Fruit fly (Drosophila melanogaster) whole organism, embryonic: ENCODE data around the gene Tim17a1.

Experiments
- ATbp ChIP-seq: fragments of 200-800 bp; sonication (Bioruptor generic); optimal IDR thresholded peaks from 2 replicates; lab custom pipeline; 2017; ENCODE audit warnings: missing biosample characterization, mild to moderate bottlenecking, missing genetic modification characterization, missing genetic modification reagents
- Asciz ChIP-seq: fragments of 200-800 bp; sonication (Bioruptor generic); optimal IDR thresholded peaks from 2 replicates; lab custom pipeline; 2017; ENCODE audit warnings: missing biosample characterization, mild to moderate bottlenecking, missing genetic modification characterization, missing genetic modification reagents
- B-H1 ChIP-seq: fragments of 200-800 bp; sonication (Bioruptor generic); IDR thresholded peaks from 3 replicates; pipeline ENCODE4 v1.3.6; 2022; ENCODE audit warnings: missing biosample characterization, missing genetic modification characterization
- CG10147 ChIP-seq: fragments of 200-800 bp; sonication (Bioruptor generic); optimal IDR thresholded peaks from 2 replicates; lab custom pipeline; 2019; ENCODE audit warnings: missing biosample characterization, mild to moderate bottlenecking, missing genetic modification characterization, moderate library complexity
- CG10267 ChIP-seq: fragments of 200-800 bp; sonication (Bioruptor generic); optimal IDR thresholded peaks from 2 replicates; lab custom pipeline; 2018; ENCODE audit warnings: missing biosample characterization, mild to moderate bottlenecking, missing genetic modification characterization, moderate library complexity
- CG10959 ChIP-seq: fragments of 200-800 bp; sonication (Bioruptor generic); IDR thresholded peaks from 2 replicates; pipeline ENCODE4 v1.3.6; 2022; ENCODE audit warnings: missing biosample characterization, missing genetic modification characterization
- CG11696 ChIP-seq: fragments of 200-800 bp; sonication (Bioruptor generic); IDR thresholded peaks from 2 replicates; pipeline ENCODE4 v1.3.6; 2022; ENCODE audit warnings: missing biosample characterization, missing genetic modification characterization
- CG11723 ChIP-seq: fragments of 200-800 bp; sonication (Bioruptor generic); optimal IDR thresholded peaks from 2 replicates; lab custom pipeline; 2017; ENCODE audit warnings: missing biosample characterization, mild to moderate bottlenecking, missing genetic modification characterization
- CG12391 ChIP-seq: fragments of 200-800 bp; sonication (Bioruptor generic); optimal IDR thresholded peaks from 3 replicates; lab custom pipeline; 2018; ENCODE audit warnings: missing biosample characterization, mild to moderate bottlenecking, missing genetic modification characterization, moderate library complexity
- CG14014 ChIP-seq: fragments of 200-800 bp; sonication (Bioruptor generic); IDR thresholded peaks from 2 replicates; pipeline ENCODE4 v1.3.6; 2022; ENCODE audit warnings: missing biosample characterization, missing genetic modification characterization
- CG14441 ChIP-seq: fragments of 200-800 bp; sonication (Bioruptor generic); IDR thresholded peaks from 2 replicates; pipeline ENCODE4 v1.3.6; 2022; ENCODE audit warnings: missing biosample characterization, missing genetic modification characterization
- CG15479 ChIP-seq: fragments of 200-800 bp; sonication (Bioruptor generic); optimal IDR thresholded peaks from 3 replicates; lab custom pipeline; 2019; ENCODE audit warnings: missing biosample characterization, mild to moderate bottlenecking, missing genetic modification characterization, moderate library complexity
- CG16813 ChIP-seq: fragments of 200-800 bp; sonication (Bioruptor generic); IDR thresholded peaks from 3 replicates; pipeline ENCODE4 v1.3.6; 2022; ENCODE audit warnings: missing biosample characterization, missing genetic modification characterization; ENCODE audit not compliant: partially characterized antibody
- CG18764 ChIP-seq: fragments of 200-800 bp; sonication (Bioruptor generic); optimal IDR thresholded peaks from 3 replicates; lab custom pipeline; 2016; ENCODE audit warnings: missing biosample characterization, missing genetic modification characterization
- CG2199 ChIP-seq: fragments of 200-800 bp; sonication (Bioruptor generic); IDR thresholded peaks from 3 replicates; pipeline ENCODE4 v1.3.6; 2022; ENCODE audit warnings: missing biosample characterization, missing genetic modification characterization
- CG8290 ChIP-seq, 3 experiments: fragments of 200-800 bp; sonication (Bioruptor generic); optimal IDR thresholded peaks; 2 replicates each; lab custom pipeline; 2016 to 2019; ENCODE audit warnings: missing biosample characterization in 3 of 3, missing genetic modification characterization in 3 of 3, mild to moderate bottlenecking in 2 of 3, moderate library complexity in 1 of 3
- CG9727 ChIP-seq: fragments of 200-800 bp; sonication (Bioruptor generic); optimal IDR thresholded peaks from 3 replicates; lab custom pipeline; 2017; ENCODE audit warnings: missing biosample characterization, mild to moderate bottlenecking, missing genetic modification characterization
- CkIIα-i1 ChIP-seq: fragments of 200-800 bp; sonication (Bioruptor generic); IDR thresholded peaks from 2 replicates; pipeline ENCODE4 v1.3.6; 2022; ENCODE audit warnings: missing biosample characterization, missing genetic modification characterization
- Dad ChIP-seq: fragments of 200-800 bp; sonication (Bioruptor generic); optimal IDR thresholded peaks from 3 replicates; lab custom pipeline; 2016; ENCODE audit warnings: missing biosample characterization, missing genetic modification characterization
- Dfd ChIP-seq, 2 experiments: fragments of >200 bp; optimal IDR thresholded peaks; 2 replicates each; lab custom pipeline; 2017; ENCODE audit warnings: missing biosample characterization in 2 of 2, missing genetic modification characterization in 2 of 2
- Dip3 ChIP-seq: fragments of 200-800 bp; sonication (Bioruptor generic); optimal IDR thresholded peaks from 3 replicates; lab custom pipeline; 2016; ENCODE audit warnings: missing biosample characterization, missing genetic modification characterization
- Fer2 ChIP-seq: fragments of 200-800 bp; sonication (Bioruptor generic); optimal IDR thresholded peaks from 2 replicates; lab custom pipeline; 2018; ENCODE audit warnings: missing biosample characterization, mild to moderate bottlenecking, missing genetic modification characterization, moderate library complexity
- H2.0 ChIP-seq: fragments of 200-800 bp; sonication (Bioruptor generic); IDR thresholded peaks from 2 replicates; pipeline ENCODE4 v1.3.6; 2022; ENCODE audit warnings: missing biosample characterization, missing genetic modification characterization
- HLHmδ ChIP-seq: fragments of 200-800 bp; sonication (Bioruptor generic); optimal IDR thresholded peaks from 2 replicates; lab custom pipeline; 2018; ENCODE audit warnings: missing biosample characterization, mild to moderate bottlenecking, missing genetic modification characterization, moderate library complexity
- Hsf ChIP-seq: fragments of 200-800 bp; sonication (Bioruptor generic); optimal IDR thresholded peaks from 3 replicates; lab custom pipeline; 2016; ENCODE audit warnings: missing biosample characterization, missing genetic modification characterization
- Meics ChIP-seq: fragments of 200-800 bp; sonication (Bioruptor generic); optimal IDR thresholded peaks from 2 replicates; lab custom pipeline; 2017; ENCODE audit warnings: missing biosample characterization, mild to moderate bottlenecking, missing genetic modification characterization
- Mes4 ChIP-seq: fragments of 200-800 bp; sonication (Bioruptor generic); optimal IDR thresholded peaks from 2 replicates; lab custom pipeline; 2016; ENCODE audit warnings: missing biosample characterization, missing genetic modification characterization
- Oli ChIP-seq: fragments of 200-800 bp; sonication (Bioruptor generic); optimal IDR thresholded peaks from 2 replicates; lab custom pipeline; 2018; ENCODE audit warnings: missing biosample characterization, mild to moderate bottlenecking, missing genetic modification characterization, moderate library complexity
- Rx ChIP-seq: fragments of 200-800 bp; sonication (Bioruptor generic); IDR thresholded peaks from 2 replicates; pipeline ENCODE4 v1.3.6; 2022; ENCODE audit warnings: missing biosample characterization, missing genetic modification characterization
- Six4 ChIP-seq: fragments of 200-800 bp; sonication (Bioruptor generic); optimal IDR thresholded peaks from 2 replicates; lab custom pipeline; 2016; ENCODE audit warnings: missing biosample characterization, missing genetic modification characterization
- Spps ChIP-seq: fragments of 200-800 bp; sonication (Bioruptor generic); optimal IDR thresholded peaks from 2 replicates; lab custom pipeline; 2018; ENCODE audit warnings: missing biosample characterization, mild to moderate bottlenecking, missing genetic modification characterization
- ase ChIP-seq: fragments of 200-800 bp; sonication (Bioruptor generic); IDR thresholded peaks from 3 replicates; pipeline ENCODE4 v1.3.6; 2022; ENCODE audit warnings: missing biosample characterization, missing genetic modification characterization
- bowl ChIP-seq: fragments of 200-800 bp; sonication (Bioruptor generic); IDR thresholded peaks from 2 replicates; pipeline ENCODE4 v1.3.6; 2022; ENCODE audit warnings: missing biosample characterization, missing genetic modification characterization
- crc ChIP-seq: fragments of 200-800 bp; sonication (Bioruptor generic); optimal IDR thresholded peaks from 2 replicates; lab custom pipeline; 2016; ENCODE audit warnings: missing biosample characterization, missing genetic modification characterization
- cwo ChIP-seq: fragments of 200-800 bp; sonication (Bioruptor generic); optimal IDR thresholded peaks from 3 replicates; lab custom pipeline; 2017; ENCODE audit warnings: missing biosample characterization, missing genetic modification characterization, mild to moderate bottlenecking, moderate library complexity, missing genetic modification reagents
- esg ChIP-seq: fragments of 200-800 bp; sonication (Bioruptor generic); conservative IDR thresholded peaks from 2 replicates; pipeline ENCODE4 v1.3.6; 2022; ENCODE audit warnings: missing biosample characterization, missing genetic modification characterization
- eve ChIP-seq, 2 experiments: fragments of >200 bp; optimal IDR thresholded peaks; 2 replicates each; lab custom pipeline; 2017; ENCODE audit warnings: missing biosample characterization in 2 of 2, missing genetic modification characterization in 2 of 2
- fd64A ChIP-seq: fragments of 200-800 bp; sonication (Bioruptor generic); optimal IDR thresholded peaks from 3 replicates; lab custom pipeline; 2018; ENCODE audit warnings: missing biosample characterization, mild to moderate bottlenecking, missing genetic modification characterization
- insv ChIP-seq, 2 experiments: fragments of 200-800 bp; sonication (Bioruptor generic); optimal IDR thresholded peaks; 3 replicates each; lab custom pipeline; 2016 to 2018; ENCODE audit warnings: missing biosample characterization in 2 of 2, missing genetic modification characterization in 2 of 2
- luna ChIP-seq: fragments of 200-800 bp; sonication (Bioruptor generic); optimal IDR thresholded peaks from 2 replicates; lab custom pipeline; 2016; ENCODE audit warnings: missing biosample characterization, missing genetic modification characterization
- pan ChIP-seq, 4 experiments: fragments of >200 bp in 3 of 4; fragments of 200-800 bp in 1 of 4; sonication (Bioruptor generic) in 1 of 4; optimal IDR thresholded peaks in 3 of 4; IDR thresholded peaks in 1 of 4; 2 replicates each; pipeline versions ENCODE4 v1.3.6 to Lab custom; 2017 to 2022; ENCODE audit warnings: missing biosample characterization in 2 of 4, missing genetic modification characterization in 2 of 4, mixed read lengths in 1 of 4
- pb ChIP-seq: fragments of 200-800 bp; sonication (Bioruptor generic); optimal IDR thresholded peaks from 3 replicates; lab custom pipeline; 2016; ENCODE audit warnings: missing biosample characterization, missing genetic modification characterization
- rib ChIP-seq: fragments of 200-800 bp; sonication (Bioruptor generic); IDR thresholded peaks from 2 replicates; pipeline ENCODE4 v1.3.6; 2022; ENCODE audit warnings: missing biosample characterization, missing genetic modification characterization
- sc ChIP-seq, 3 experiments: fragments of >200 bp in 2 of 3; fragments of 200-800 bp in 1 of 3; sonication (Bioruptor generic) in 1 of 3; optimal IDR thresholded peaks; 2 replicates in 2 of 3; 3 replicates in 1 of 3; lab custom pipeline; 2017; ENCODE audit warnings: mild to moderate bottlenecking in 1 of 3, missing biosample characterization in 1 of 3, missing genetic modification characterization in 1 of 3, missing genetic modification reagents in 1 of 3
- sens ChIP-seq: fragments of 200-800 bp; sonication (Bioruptor generic); peaks from one replicate; lab custom pipeline; 2016; ENCODE audit warnings: missing biosample characterization, missing genetic modification characterization
- shn ChIP-seq: fragments of 200-800 bp; sonication (Bioruptor generic); optimal IDR thresholded peaks from 3 replicates; lab custom pipeline; 2016; ENCODE audit warnings: missing biosample characterization, missing genetic modification characterization
- sisA ChIP-seq: fragments of 200-800 bp; sonication (Bioruptor generic); IDR thresholded peaks from 2 replicates; pipeline ENCODE4 v1.3.6; 2022; ENCODE audit warnings: missing biosample characterization, missing genetic modification characterization
- unc-4 ChIP-seq: fragments of 200-800 bp; sonication (Bioruptor generic); IDR thresholded peaks from 2 replicates; pipeline ENCODE4 v1.3.6; 2022; ENCODE audit warnings: missing biosample characterization, missing genetic modification characterization; ENCODE audit not compliant: partially characterized antibody
- z ChIP-seq: fragments of 200-800 bp; sonication (Bioruptor generic); IDR thresholded peaks from 3 replicates; pipeline ENCODE4 v1.3.6; 2022; ENCODE audit warnings: missing biosample characterization, missing genetic modification characterization
- zfh2 ChIP-seq: fragments of 200-800 bp; sonication (Bioruptor generic); optimal IDR thresholded peaks from 2 replicates; lab custom pipeline; 2016; ENCODE audit warnings: missing biosample characterization, missing genetic modification characterization

Gene Tim17a1

dm6 chr3R:12401672-12402296 is 37.3 kb upstream of the Tim17a1 start, which contains the start of gene DNAlig3 (continued):
- TF ChIP-seq CG16813 (peak; percentile 45; the same call in 1 of the 3 replicates), Mes4 (no peak), bowl (no peak), Hsf (no peak), zfh2 (no peak), CG2199 (GFP tag; lab: Robert Waterston, UW) (no peak), Rx (no peak), pb (GFP tag; lab: Kevin White, UChicago) (no peak), ase (GFP tag; lab: Robert Waterston, UW) (no peak), Meics (GFP tag; lab: Kevin White, UChicago) (no peak), CG12391 (tag; lab: Kevin White, UChicago) (no peak), sc (optimal IDR thresholded peaks at IDR 0.05; lab: Kevin White, UChicago) (no peak), sc (GFP tag; optimal IDR thresholded peaks at IDR 0.05; lab: Kevin White, UChicago) (no peak), Six4 (GFP tag; lab: Kevin White, UChicago) (no peak), CG11696 (GFP tag; lab: Robert Waterston, UW) (no peak), Oli (tag; lab: Kevin White, UChicago) (no peak), cwo (no peak), unc-4 (GFP tag; lab: Robert Waterston, UW) (peak; percentile 57), H2.0 (GFP tag; lab: Robert Waterston, UW) (no peak), sisA (no peak), sens (peak; percentile 32), CG10959 (GFP tag; lab: Robert Waterston, UW) (no peak), crc (GFP tag; lab: Kevin White, UChicago) (no peak), z (GFP tag; lab: Robert Waterston, UW) (no peak), Asciz (GFP tag; lab: Kevin White, UChicago) (no peak), B-H1 (GFP tag; lab: Robert Waterston, UW) (no peak), CG15479 (GFP tag; lab: Kevin White, UChicago) (no peak), CG9727 (GFP tag; lab: Kevin White, UChicago) (no peak), luna (no peak), CG11723 (GFP tag; lab: Kevin White, UChicago) (no peak), insv (GFP tag; optimal IDR thresholded peaks at IDR 0.05; lab: Kevin White, UChicago) (no peak), esg (GFP tag; lab: Robert Waterston, UW) (no peak), fd64A (GFP tag; lab: Kevin White, UChicago) (no peak), CkIIα-i1 (GFP tag; lab: Robert Waterston, UW) (no peak), CG10267 (tag; lab: Kevin White, UChicago) (no peak), CG10147 (GFP tag; lab: Kevin White, UChicago) (no peak), CG8290 (GFP tag; optimal IDR thresholded peaks at IDR 0.05; lab: Kevin White, UChicago) (no peak), CG8290 (tag; optimal IDR thresholded peaks at IDR 0.05; lab: Kevin White, UChicago) (peak in 1 of 2 experiments; percentile 40), Dip3 (no peak), Dfd (GFP tag; optimal IDR thresholded peaks at IDR 0.05; lab: Kevin White, UChicago) (no peak), rib (GFP tag; lab: Robert Waterston, UW) (no peak), CG18764 (GFP tag; lab: Kevin White, UChicago) (no peak), HLHmδ (GFP tag; lab: Kevin White, UChicago) (peak; percentile 65), ATbp (no peak), Dad (no peak), CG14441 (GFP tag; lab: Robert Waterston, UW) (no peak), CG14014 (GFP tag; lab: Robert Waterston, UW) (no peak), eve (GFP tag; optimal IDR thresholded peaks at IDR 0.05; lab: Kevin White, UChicago) (no peak), shn (GFP tag; lab: Kevin White, UChicago) (no peak), pan (optimal IDR thresholded peaks at IDR 0.05; lab: Kevin White, UChicago) (no peak), pan (GFP tag; optimal IDR thresholded peaks at IDR 0.05 in 1 of 2, IDR thresholded peaks at IDR 0.05 in 1 of 2) (no peak), Spps (no peak), Fer2 (tag; lab: Kevin White, UChicago) (no peak)
